Worm (Caenorhabditis elegans) whole organism, young adult: ENCODE results near the gene ugt-47.

Experiments
- lin-35 ChIP-seq, 3 experiments: fragments of 150-350 bp in 2 of 3; sonication (generic microtip) in 1 of 3; optimal IDR thresholded peaks; 2 replicates each; lab custom pipeline; 2014 to 2018; ENCODE audit warnings: missing biosample characterization in 3 of 3, missing genetic modification characterization in 3 of 3, missing genetic modification reagents in 3 of 3
- repo-1 ChIP-seq: sonication (generic microtip); optimal IDR thresholded peaks from 2 replicates; lab custom pipeline; 2017; ENCODE audit warnings: mild to moderate bottlenecking, missing genetic modification characterization, missing compliant biosample characterization
- tlf-1 ChIP-seq: fragments of 200-800 bp; sonication (Bioruptor generic); optimal IDR thresholded peaks from 2 replicates; lab custom pipeline; 2018; ENCODE audit warnings: mild to moderate bottlenecking, missing genetic modification characterization, missing compliant biosample characterization
- xnd-1 ChIP-seq: sonication (generic microtip); optimal IDR thresholded peaks from 2 replicates; lab custom pipeline; 2016; ENCODE audit warnings: missing genotype, missing genetic modification reagents, missing genetic modification characterization, missing compliant biosample characterization

- no peak for TF ChIP-seq lin-35 (GFP tag; optimal IDR thresholded peaks at IDR 0.05; lab: Kevin White, UChicago)
- no peak for TF ChIP-seq repo-1 (tag; lab: Kevin White, UChicago)
- no peak for TF ChIP-seq xnd-1
- no peak for TF ChIP-seq tlf-1 (GFP tag; lab: Kevin White, UChicago)
Observed at ce11 chrV:10078244-10078643, 20.2 kb downstream of the ugt-47 start, which contains the start of gene R04B5.1.
